Fruit fly (Drosophila melanogaster) Kc167 (cell line): ENCODE data around the gene CG14835.

Source experiments
- Myc ChIP-seq: fragments of >200 bp; optimal IDR thresholded peaks from 2 replicates; lab custom pipeline; 2017; ENCODE audit warnings: missing external identifiers
- Sin3A ChIP-seq: fragments of >200 bp; optimal IDR thresholded peaks from 2 replicates; lab custom pipeline; 2018; ENCODE audit warnings: missing external identifiers
- h ChIP-seq: fragments of >200 bp; optimal IDR thresholded peaks from 3 replicates; lab custom pipeline; 2018; ENCODE audit warnings: missing external identifiers
- insv ChIP-seq: fragments of >200 bp; optimal IDR thresholded peaks from 3 replicates; lab custom pipeline; 2018; ENCODE audit warnings: missing external identifiers
- psq ChIP-seq: fragments of >200 bp; optimal IDR thresholded peaks from 2 replicates; lab custom pipeline; 2017; ENCODE audit warnings: missing external identifiers
- ttk ChIP-seq: sonication (Bioruptor generic); optimal IDR thresholded peaks from 2 replicates; lab custom pipeline; 2017; ENCODE audit warnings: missing external identifiers

CG14835 gene

DNA sequence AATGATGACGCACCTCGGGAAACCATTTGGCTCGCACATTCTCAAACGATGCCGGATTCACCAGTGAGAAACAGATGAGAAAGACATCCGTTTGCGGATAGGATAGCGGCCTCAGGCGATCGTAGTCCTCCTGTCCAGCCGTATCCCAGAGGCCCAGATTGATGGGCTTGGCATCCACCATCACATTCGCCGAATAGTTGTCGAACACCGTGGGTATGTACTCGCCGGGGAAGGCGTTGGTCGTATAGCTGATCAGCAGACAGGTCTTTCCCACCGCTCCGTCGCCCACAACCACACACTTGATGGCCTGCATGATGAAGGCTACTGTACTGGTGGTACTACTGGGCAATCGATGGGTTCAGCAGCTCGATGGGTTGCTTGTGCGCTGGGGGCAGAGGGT is 3.1 kb downstream of the CG14835 start:
- no peak for TF ChIP-seq h (lab: Kevin White, UChicago)
- TF ChIP-seq psq (lab: Kevin White, UChicago) = no peak
- no peak for TF ChIP-seq insv
- TF ChIP-seq Myc = no peak
- no peak for TF ChIP-seq ttk (lab: Kevin White, UChicago)

DNA sequence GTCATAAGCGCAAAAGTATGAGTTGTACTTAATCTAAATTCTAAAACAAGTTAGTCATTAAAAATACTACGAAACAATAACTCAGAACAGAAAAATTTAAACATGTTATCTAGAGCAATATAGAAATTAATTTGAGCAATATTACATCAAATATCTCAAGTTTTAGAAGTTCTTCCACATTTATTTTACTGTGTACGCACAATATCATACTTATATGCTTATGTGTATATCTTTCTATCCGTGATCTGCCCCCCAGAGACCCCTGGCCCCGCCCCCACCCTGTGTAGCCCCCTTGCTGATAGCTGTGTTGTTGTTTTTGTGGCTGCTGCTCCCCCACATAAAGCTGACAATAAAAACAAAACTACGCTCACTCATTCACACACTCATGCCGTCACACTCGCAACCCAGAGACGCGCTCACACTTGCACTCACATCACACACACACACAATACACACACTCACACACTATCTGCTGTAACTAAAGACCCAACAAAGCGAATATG is 3.9 kb downstream of the CG14835 start:
- no peak for TF ChIP-seq ttk (lab: Kevin White, UChicago)
- no peak for TF ChIP-seq psq (lab: Kevin White, UChicago)

- TF ChIP-seq psq (lab: Kevin White, UChicago) (no peak), h (lab: Kevin White, UChicago) (no peak), Myc (no peak), insv (no peak), Sin3A (lab: Kevin White, UChicago) (no peak), ttk (lab: Kevin White, UChicago) (no peak)
Measured at dm6 chr3L:7432811-7433324, 4.4 kb downstream of the CG14835 start.

dm6 chr3L:7432265-7432664 is 5.0 kb downstream of the CG14835 start:
- TF ChIP-seq Sin3A (lab: Kevin White, UChicago) (no peak), h (lab: Kevin White, UChicago) (no peak), Myc (no peak), insv (no peak), ttk (lab: Kevin White, UChicago) (no peak), psq (lab: Kevin White, UChicago) (no peak)

DNA sequence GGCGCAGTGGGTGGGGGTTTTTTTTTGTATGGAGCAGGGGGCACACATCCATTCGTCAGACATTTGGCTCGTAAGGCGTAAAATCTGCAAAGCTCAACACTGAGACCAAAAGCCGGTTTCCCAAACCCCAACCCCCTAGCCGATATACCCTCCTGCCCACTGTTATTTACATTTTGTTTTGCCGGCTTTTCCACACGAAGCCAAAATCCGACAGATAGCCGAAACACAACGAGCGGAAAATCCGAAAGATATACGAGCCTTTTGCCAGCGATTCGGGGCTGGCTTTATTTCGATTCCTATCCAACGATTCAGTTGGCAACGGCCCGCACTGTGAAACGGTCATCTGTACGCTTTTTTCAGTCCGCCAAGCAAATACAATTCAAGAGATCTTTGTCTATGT is 13.7 kb downstream of the CG14835 start, which contains the start of gene CG42458:
Gene CG42458, plus strand, starts transcription at position 311 of the 400 bp plus-strand sequence.
- TF ChIP-seq h (lab: Kevin White, UChicago) = no peak
- TF ChIP-seq Myc = no peak
- no peak for TF ChIP-seq insv
- no peak for TF ChIP-seq psq (lab: Kevin White, UChicago)
- TF ChIP-seq Sin3A (lab: Kevin White, UChicago) = no peak
- no peak for TF ChIP-seq ttk (lab: Kevin White, UChicago)

DNA sequence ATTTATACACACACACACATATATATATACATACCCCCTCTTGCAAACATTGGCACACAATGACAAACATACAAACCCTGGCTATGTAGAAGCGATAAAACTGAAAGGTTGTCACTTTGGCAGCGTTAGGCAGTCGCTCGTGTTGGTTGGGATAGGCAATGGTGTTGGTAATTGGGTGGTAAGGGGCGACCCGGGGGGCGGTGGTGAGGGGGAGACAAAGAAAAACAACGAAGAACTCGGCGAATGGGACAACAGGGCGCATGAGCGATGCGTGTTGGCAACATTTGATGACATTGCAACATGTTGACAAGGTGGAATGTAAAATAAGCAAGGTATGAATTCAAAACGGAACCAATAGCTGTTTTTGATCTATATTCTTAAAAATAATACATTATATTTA is 14.7 kb downstream of the CG14835 start:
- TF ChIP-seq insv (no peak), psq (lab: Kevin White, UChicago) (no peak), Sin3A (lab: Kevin White, UChicago) (no peak), Myc (no peak), h (lab: Kevin White, UChicago) (no peak), ttk (lab: Kevin White, UChicago) (no peak)

DNA sequence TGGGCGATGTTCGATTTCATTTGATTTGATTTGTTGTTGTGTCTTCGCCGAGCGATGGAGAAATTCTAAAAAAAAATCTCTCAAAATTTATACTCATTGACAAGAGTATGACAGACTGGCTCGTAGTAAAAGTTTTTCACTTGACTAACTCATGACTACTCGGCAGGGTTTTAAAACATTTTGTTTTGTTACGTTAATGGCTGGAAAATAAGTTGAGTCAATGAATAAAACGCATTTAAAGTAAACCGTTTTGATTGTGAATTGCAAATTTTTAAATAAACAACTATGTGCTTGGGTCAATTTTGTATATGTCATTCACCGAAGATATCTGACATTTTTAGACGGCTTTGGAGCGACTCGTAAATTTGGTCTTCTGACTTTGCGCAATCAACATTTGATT is 33.2 kb downstream of the CG14835 start, which contains the start of gene CG8560:
Gene CG8560, minus strand, starts transcription at position 101 of the 400 bp plus-strand sequence.
- TF ChIP-seq ttk (lab: Kevin White, UChicago) = no peak
- no peak for TF ChIP-seq Myc

dm6 chr3L:7401972-7402371 is 35.3 kb downstream of the CG14835 start:
- TF ChIP-seq Sin3A (lab: Kevin White, UChicago) = no peak
- TF ChIP-seq h (lab: Kevin White, UChicago) = no peak
- TF ChIP-seq psq (lab: Kevin White, UChicago) = no peak
- TF ChIP-seq ttk (lab: Kevin White, UChicago) = no peak

DNA sequence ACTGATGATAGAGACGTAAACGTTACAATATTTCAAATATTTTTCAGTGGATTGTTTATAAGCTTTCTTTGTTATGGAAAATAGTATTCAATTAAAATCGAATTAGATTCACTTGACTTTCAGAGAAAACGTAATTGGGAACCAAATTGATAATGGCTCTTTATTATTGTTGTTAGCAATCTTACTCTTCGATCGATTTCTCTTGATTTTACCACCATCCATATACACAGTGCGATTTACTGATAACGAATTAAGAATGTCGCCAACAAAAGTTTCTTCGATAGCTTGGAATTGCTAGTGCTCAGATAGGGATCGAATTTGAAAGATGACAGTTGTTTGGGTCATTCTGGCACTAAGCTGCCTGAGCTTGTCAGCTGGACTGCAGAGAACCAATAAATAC is 37.5 kb downstream of the CG14835 start, which contains the start of gene CG18417:
Gene CG18417, plus strand, starts transcription at position 301 of the 400 bp plus-strand sequence.
- TF ChIP-seq Sin3A (lab: Kevin White, UChicago) (no peak), ttk (lab: Kevin White, UChicago) (no peak), h (lab: Kevin White, UChicago) (no peak), insv (no peak), Myc (no peak), psq (lab: Kevin White, UChicago) (no peak)

- TF ChIP-seq insv = no peak
Measured at dm6 chr3L:7397979-7398378, 39.3 kb downstream of the CG14835 start, which contains the start of gene CG8562. TSS of gene CG8562 (plus strand) at chr3L:7398285.

DNA sequence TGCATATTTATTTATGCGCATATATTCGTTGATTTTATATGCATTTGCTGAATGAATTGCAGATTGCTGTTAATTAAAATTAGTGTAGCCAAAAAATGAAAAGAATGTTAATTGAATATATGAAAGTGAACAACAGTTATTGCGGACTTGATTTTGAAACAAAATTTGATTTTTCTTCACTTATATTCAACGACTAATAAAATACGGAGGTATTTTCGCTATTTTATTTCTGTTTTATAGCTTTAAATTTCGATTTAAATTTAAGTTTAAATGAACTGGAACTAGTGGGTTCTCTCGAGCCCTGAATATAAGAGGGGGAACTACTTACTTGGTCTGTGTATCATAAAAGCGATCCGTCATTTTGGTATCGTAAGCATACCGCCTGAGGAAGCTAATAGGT is 41.2 kb downstream of the CG14835 start, which contains the start of gene CG32379:
Gene CG32379, plus strand, starts transcription at position 301 of the 400 bp plus-strand sequence.
- TF ChIP-seq insv (no peak), h (lab: Kevin White, UChicago) (no peak), Myc (no peak), Sin3A (lab: Kevin White, UChicago) (no peak), ttk (lab: Kevin White, UChicago) (no peak), psq (lab: Kevin White, UChicago) (no peak)

DNA sequence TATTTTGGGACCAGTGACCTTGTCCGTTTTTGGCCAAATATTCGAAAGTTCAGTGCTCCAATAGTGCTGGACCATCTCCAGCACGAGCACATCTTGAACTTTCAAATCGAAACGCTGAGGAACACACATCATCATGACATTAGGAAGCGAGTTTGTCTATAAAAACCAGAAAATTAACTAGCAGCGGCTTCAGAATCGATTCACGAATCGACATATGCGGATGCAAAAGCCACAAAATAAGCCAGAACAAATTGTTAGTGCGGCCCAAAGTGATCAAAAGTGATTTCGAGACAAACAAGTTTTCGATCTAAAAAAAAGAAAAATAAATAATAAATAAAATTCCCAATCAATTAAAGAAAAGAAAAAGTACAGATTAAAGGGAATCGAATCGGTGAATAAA is 46.8 kb downstream of the CG14835 start, which contains the start of gene CG8563:
Gene CG8563, plus strand, starts transcription at position 301 of the 400 bp plus-strand sequence.
- TF ChIP-seq h (lab: Kevin White, UChicago) = no peak
- no peak for TF ChIP-seq ttk (lab: Kevin White, UChicago)
- no peak for TF ChIP-seq Sin3A (lab: Kevin White, UChicago)

DNA sequence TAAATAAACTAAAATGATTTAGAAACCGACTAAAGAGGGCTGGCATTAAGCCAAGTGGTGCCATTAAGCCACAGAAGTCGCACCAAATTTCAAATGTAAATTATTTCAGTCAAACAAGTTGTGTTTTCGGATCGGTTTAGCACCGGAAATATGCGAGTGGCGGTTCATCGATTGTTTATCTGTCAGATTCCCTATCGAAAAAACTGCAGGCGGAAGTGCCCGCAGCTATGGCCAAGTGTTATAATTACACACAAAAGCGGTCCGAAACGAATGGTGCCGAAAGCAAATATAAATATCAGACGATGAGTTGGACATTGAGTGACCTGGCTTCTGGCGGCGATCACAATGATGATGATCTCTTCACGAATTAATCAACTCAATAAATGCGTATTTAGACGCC is 47.3 kb downstream of the CG14835 start:
- TF ChIP-seq h (lab: Kevin White, UChicago) = no peak
- TF ChIP-seq ttk (lab: Kevin White, UChicago) = no peak
- TF ChIP-seq insv = no peak
- TF ChIP-seq Sin3A (lab: Kevin White, UChicago) = no peak
- TF ChIP-seq psq (lab: Kevin White, UChicago) = no peak
- no peak for TF ChIP-seq Myc
